Fruit fly (Drosophila melanogaster) whole organism, prepupa: ENCODE measurements around the gene miple1.
A peak's percentile ranks its signal among the peaks of the same experiment; 100 is the strongest.

ENCODE experiments used
- CG10631 ChIP-seq: fragments of 200-800 bp; sonication (Bioruptor generic); optimal IDR thresholded peaks from 2 replicates; lab custom pipeline; 2016; ENCODE audit warnings: missing biosample characterization, missing genetic modification characterization
- CG11762 ChIP-seq: fragments of 200-800 bp; sonication (Bioruptor generic); optimal IDR thresholded peaks from 3 replicates; lab custom pipeline; 2016; ENCODE audit warnings: missing biosample characterization, missing genetic modification characterization; ENCODE audit not compliant: insufficient read depth
- CG11902 ChIP-seq: fragments of 200-800 bp; sonication (Bioruptor generic); optimal IDR thresholded peaks from 3 replicates; lab custom pipeline; 2016; ENCODE audit warnings: missing biosample characterization, missing genetic modification characterization
- CG1621 ChIP-seq: fragments of 200-800 bp; sonication (Bioruptor generic); optimal IDR thresholded peaks from 3 replicates; lab custom pipeline; 2018; ENCODE audit warnings: missing biosample characterization, mild to moderate bottlenecking, missing genetic modification characterization
- CG16779 ChIP-seq: fragments of 200-800 bp; sonication (Bioruptor generic); optimal IDR thresholded peaks from 3 replicates; lab custom pipeline; 2017; ENCODE audit warnings: missing biosample characterization, mild to moderate bottlenecking, missing genetic modification characterization
- CG3032 ChIP-seq: fragments of 200-800 bp; optimal IDR thresholded peaks from 2 replicates; lab custom pipeline; 2019; ENCODE audit warnings: missing biosample characterization, mild to moderate bottlenecking, missing genetic modification characterization, moderate library complexity
- CG31627 ChIP-seq: fragments of 200-800 bp; sonication (Bioruptor generic); optimal IDR thresholded peaks from 3 replicates; lab custom pipeline; 2016; ENCODE audit warnings: missing biosample characterization, missing genetic modification characterization
- CG32006 ChIP-seq: fragments of 200-800 bp; sonication (Bioruptor generic); optimal IDR thresholded peaks from 3 replicates; lab custom pipeline; 2017; ENCODE audit warnings: missing biosample characterization, mild to moderate bottlenecking, missing genetic modification characterization
- CG4318 ChIP-seq: fragments of 200-800 bp; sonication (Bioruptor generic); optimal IDR thresholded peaks from 3 replicates; lab custom pipeline; 2017; ENCODE audit warnings: missing biosample characterization, mild to moderate bottlenecking, missing genetic modification characterization
- CG6163 ChIP-seq: fragments of 200-800 bp; sonication (Bioruptor generic); IDR thresholded peaks from 3 replicates; pipeline ENCODE4 v1.3.6; 2022; ENCODE audit warnings: missing biosample characterization, missing genetic modification characterization
- CG6808 ChIP-seq: fragments of 200-800 bp; sonication (Bioruptor generic); optimal IDR thresholded peaks from 3 replicates; lab custom pipeline; 2017; ENCODE audit warnings: missing biosample characterization, missing genetic modification characterization, mild to moderate bottlenecking, moderate library complexity, missing genetic modification reagents
- CG6854 ChIP-seq: fragments of 200-800 bp; sonication (Bioruptor generic); optimal IDR thresholded peaks from 2 replicates; lab custom pipeline; 2017; ENCODE audit warnings: missing biosample characterization, mild to moderate bottlenecking, missing genetic modification characterization
- CG7368 ChIP-seq: fragments of 200-800 bp; sonication (Bioruptor generic); optimal IDR thresholded peaks from 3 replicates; lab custom pipeline; 2016; ENCODE audit warnings: missing biosample characterization, missing genetic modification characterization
- CG8119 ChIP-seq: fragments of 200-800 bp; sonication (Bioruptor generic); IDR thresholded peaks from 3 replicates; pipeline ENCODE4 v1.3.6; 2022; ENCODE audit warnings: missing biosample characterization, missing genetic modification characterization
- CG8319 ChIP-seq: fragments of 200-800 bp; sonication (Bioruptor generic); optimal IDR thresholded peaks from 3 replicates; lab custom pipeline; 2016; ENCODE audit warnings: missing biosample characterization, missing genetic modification characterization
- CG9139 ChIP-seq: fragments of 200-800 bp; sonication (Bioruptor generic); optimal IDR thresholded peaks from 3 replicates; lab custom pipeline; 2017; ENCODE audit warnings: missing biosample characterization, mild to moderate bottlenecking, missing genetic modification characterization
- Eip75B ChIP-seq: fragments of 200-800 bp; sonication (Bioruptor generic); optimal IDR thresholded peaks from 3 replicates; lab custom pipeline; 2016; ENCODE audit warnings: missing biosample characterization, missing genetic modification characterization
- Eip93F ChIP-seq: fragments of 200-800 bp; sonication (Bioruptor generic); optimal IDR thresholded peaks from 2 replicates; lab custom pipeline; 2016; ENCODE audit warnings: missing biosample characterization, mild to moderate bottlenecking, missing genetic modification characterization
- Ets21C ChIP-seq: fragments of 200-800 bp; sonication (Bioruptor generic); optimal IDR thresholded peaks from 3 replicates; lab custom pipeline; 2016; ENCODE audit warnings: missing biosample characterization, missing genetic modification characterization
- Ets96B ChIP-seq: fragments of 200-800 bp; optimal IDR thresholded peaks from 2 replicates; lab custom pipeline; 2019; ENCODE audit warnings: missing biosample characterization, mild to moderate bottlenecking, missing genetic modification characterization, moderate library complexity
- Lpt ChIP-seq: fragments of 200-800 bp; sonication (Bioruptor generic); optimal IDR thresholded peaks from 3 replicates; lab custom pipeline; 2016; ENCODE audit warnings: missing biosample characterization, missing genetic modification characterization
- Met ChIP-seq: fragments of 200-800 bp; sonication (Bioruptor generic); optimal IDR thresholded peaks from 3 replicates; lab custom pipeline; 2016; ENCODE audit warnings: missing biosample characterization, missing genetic modification characterization
- OdsH ChIP-seq: fragments of 200-800 bp; sonication (Bioruptor generic); optimal IDR thresholded peaks from 3 replicates; lab custom pipeline; 2016; ENCODE audit warnings: missing biosample characterization, missing genetic modification characterization
- Smox ChIP-seq: fragments of 200-800 bp; sonication (Bioruptor generic); optimal IDR thresholded peaks from 3 replicates; lab custom pipeline; 2016; ENCODE audit warnings: missing biosample characterization, missing genetic modification characterization
- Sox14 ChIP-seq: fragments of 200-800 bp; sonication (Bioruptor generic); optimal IDR thresholded peaks from 3 replicates; lab custom pipeline; 2016; ENCODE audit warnings: missing biosample characterization, missing genetic modification characterization
- achi ChIP-seq: fragments of 200-800 bp; sonication (Bioruptor generic); optimal IDR thresholded peaks from 3 replicates; lab custom pipeline; 2016; ENCODE audit warnings: missing biosample characterization, missing genetic modification characterization
- acj6 ChIP-seq: fragments of 200-800 bp; sonication (Bioruptor generic); optimal IDR thresholded peaks from 3 replicates; lab custom pipeline; 2016; ENCODE audit warnings: missing biosample characterization, missing genetic modification characterization
- cyc ChIP-seq: fragments of 200-800 bp; sonication (Bioruptor generic); optimal IDR thresholded peaks from 3 replicates; lab custom pipeline; 2016; ENCODE audit warnings: missing biosample characterization, missing genetic modification characterization
- dac ChIP-seq: fragments of 200-800 bp; sonication (Bioruptor generic); optimal IDR thresholded peaks from 2 replicates; lab custom pipeline; 2017; ENCODE audit warnings: missing biosample characterization, mild to moderate bottlenecking, missing genetic modification characterization
- eg ChIP-seq: fragments of 200-800 bp; sonication (Bioruptor generic); IDR thresholded peaks from 3 replicates; pipeline ENCODE4 v1.3.6; 2022; ENCODE audit warnings: missing biosample characterization, missing genetic modification characterization
- fd59A ChIP-seq: fragments of 200-800 bp; sonication (Bioruptor generic); optimal IDR thresholded peaks from 2 replicates; lab custom pipeline; 2017; ENCODE audit warnings: missing biosample characterization, mild to moderate bottlenecking, missing genetic modification characterization, missing genetic modification reagents
- fd85E ChIP-seq: fragments of 200-800 bp; sonication (Bioruptor generic); optimal IDR thresholded peaks from 3 replicates; lab custom pipeline; 2016; ENCODE audit warnings: missing biosample characterization, missing genetic modification characterization
- lz ChIP-seq: fragments of 200-800 bp; sonication (Bioruptor generic); optimal IDR thresholded peaks from 3 replicates; lab custom pipeline; 2016; ENCODE audit warnings: missing biosample characterization, missing genetic modification characterization
- pdm3 ChIP-seq: fragments of 200-800 bp; sonication (Bioruptor generic); optimal IDR thresholded peaks from 3 replicates; lab custom pipeline; 2016; ENCODE audit warnings: missing biosample characterization, missing genetic modification characterization
- ss ChIP-seq, 2 experiments: fragments of 200-800 bp; sonication (Bioruptor generic); optimal IDR thresholded peaks; 2 replicates in 1 of 2; 3 replicates in 1 of 2; lab custom pipeline; 2017 to 2018; ENCODE audit warnings: mild to moderate bottlenecking in 2 of 2, missing biosample characterization in 2 of 2, missing genetic modification characterization in 2 of 2, moderate library complexity in 1 of 2
- svp ChIP-seq: fragments of 200-800 bp; sonication (Bioruptor generic); peaks from one replicate; lab custom pipeline; 2016; ENCODE audit warnings: missing biosample characterization, missing genetic modification characterization
- vri ChIP-seq: fragments of 200-800 bp; sonication (Bioruptor generic); optimal IDR thresholded peaks from 3 replicates; lab custom pipeline; 2016; ENCODE audit warnings: missing biosample characterization, mild to moderate bottlenecking, missing genetic modification characterization

miple1 gene

dm6 chr3L:270760-271500 lies 3.8 kb downstream of the miple1 start, which contains the start of gene miple2 (continued):
- TF ChIP-seq CG10631 (GFP tag; lab: Kevin White, UChicago) (peak; percentile 76), CG16779 (tag; lab: Kevin White, UChicago) (peak; percentile 43), CG4318 (no peak), CG6163 (GFP tag; lab: Robert Waterston, UW) (peak; percentile 56; the same call in 2 of the 3 replicates), CG31627 (peak; percentile 65), fd85E (GFP tag; lab: Kevin White, UChicago) (no peak), fd59A (peak; percentile 67), CG11902 (GFP tag; lab: Kevin White, UChicago) (no peak), CG11762 (GFP tag; lab: Kevin White, UChicago) (peak; percentile 67), CG32006 (peak; percentile 86), CG6808 (GFP tag; lab: Kevin White, UChicago) (peak; percentile 41), OdsH (GFP tag; lab: Kevin White, UChicago) (peak; percentile 61), lz (GFP tag; lab: Kevin White, UChicago) (peak; percentile 59), CG8319 (peak; percentile 32), Sox14 (peak; percentile 84), dac (peak; percentile 21), Lpt (GFP tag; lab: Kevin White, UChicago) (peak; percentile 60), CG7368 (GFP tag; lab: Kevin White, UChicago) (peak; percentile 12), pdm3 (GFP tag; lab: Kevin White, UChicago) (peak; percentile 74), Ets21C (peak; percentile 45), Smox (GFP tag; lab: Kevin White, UChicago) (peak; percentile 73), ss (GFP tag; optimal IDR thresholded peaks at IDR 0.05; lab: Kevin White, UChicago) (peak; percentile 64 to 70), cyc (GFP tag; lab: Kevin White, UChicago) (peak; percentile 52), Eip75B (GFP tag; lab: Kevin White, UChicago) (peak; percentile 69), Met (GFP tag; lab: Kevin White, UChicago) (peak; percentile 66), Ets96B (tag; lab: Kevin White, UChicago) (peak; percentile 69), Eip93F (GFP tag; lab: Kevin White, UChicago) (no peak)

dm6 chr3L:271501-272249 lies 4.6 kb downstream of the miple1 start:
- TF ChIP-seq Eip93F (GFP tag; lab: Kevin White, UChicago) (peak; percentile 17), CG9139 (GFP tag; lab: Kevin White, UChicago) (peak; percentile 56), vri (GFP tag; lab: Kevin White, UChicago) (peak; percentile 8), CG8119 (GFP tag; lab: Robert Waterston, UW) (peak; percentile 29; the same call in 1 of the 3 replicates), Lpt (GFP tag; lab: Kevin White, UChicago) (peak; percentile 38), acj6 (GFP tag; lab: Kevin White, UChicago) (no peak), ss (GFP tag; optimal IDR thresholded peaks at IDR 0.05; lab: Kevin White, UChicago) (peak; percentile 2 to 8), CG1621 (peak; percentile 52), CG6163 (GFP tag; lab: Robert Waterston, UW) (peak; percentile 47; the same call in 1 of the 3 replicates), CG6854 (GFP tag; lab: Kevin White, UChicago) (peak; percentile 76), achi (GFP tag; lab: Kevin White, UChicago) (no peak), CG3032 (tag; lab: Kevin White, UChicago) (no peak), svp (GFP tag; lab: Kevin White, UChicago) (peak; percentile 95), eg (GFP tag; lab: Robert Waterston, UW) (peak; percentile 46; the same call in 2 of the 3 replicates)
